Worm (Caenorhabditis elegans): ENCODE data around the gene acl-3.

DNA sequence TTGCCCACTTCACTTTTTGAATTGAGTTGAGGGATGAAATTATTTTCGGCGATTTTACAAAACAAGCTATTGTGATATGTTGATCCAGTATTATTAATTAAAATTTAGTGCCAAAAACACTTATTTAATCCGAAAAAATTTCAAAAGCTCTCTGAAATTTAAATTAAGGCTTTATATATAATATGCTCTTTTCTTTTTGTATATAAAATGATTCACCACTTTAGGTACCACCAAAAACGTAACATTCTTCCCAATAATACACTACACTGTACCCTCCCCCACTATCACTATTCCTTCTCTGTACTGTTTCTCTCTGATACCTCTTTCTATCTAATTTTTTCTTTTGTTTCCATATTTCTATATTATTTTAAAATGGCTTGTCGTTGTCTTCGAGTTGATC, 8.0 kb downstream of the acl-3 start, which contains the start of gene prx-2:
- TF ChIP-seq madf-10 (tag; optimal IDR thresholded peaks at IDR 0.05) (no peak), attf-5 (GFP tag; optimal IDR thresholded peaks at IDR 0.05) (no peak), F52B5.7 (tag; optimal IDR thresholded peaks at IDR 0.05) (no peak), nhr-80 (tag; optimal IDR thresholded peaks at IDR 0.05) (no peak), ceh-58 (GFP tag; IDR thresholded peaks at IDR 0.05) (no peak), lin-35 (GFP tag; optimal IDR thresholded peaks at IDR 0.05) (no peak), aptf-2 (GFP tag; conservative IDR thresholded peaks at IDR 0.05) (no peak), hlh-26 (GFP tag; conservative IDR thresholded peaks at IDR 0.05) (no peak), F49E8.2 (tag; optimal IDR thresholded peaks at IDR 0.05; ENCODE audit: insufficient read depth) (no peak), F37B4.10 (GFP tag; IDR thresholded peaks at IDR 0.05) (no peak), lag-1 (GFP tag; IDR thresholded peaks at IDR 0.05) (no peak)
